Worm (Caenorhabditis elegans) whole organism, young adult: ENCODE measurements around the gene myo-3.

ENCODE experiments used
- F10E7.11 ChIP-seq: sonication (generic microtip); optimal IDR thresholded peaks from 2 replicates; lab custom pipeline; 2017; ENCODE audit warnings: mild to moderate bottlenecking, missing genetic modification characterization, moderate library complexity, missing compliant biosample characterization
- F22D6.2 ChIP-seq: sonication (generic microtip); optimal IDR thresholded peaks from 2 replicates; lab custom pipeline; 2016; ENCODE audit warnings: mild to moderate bottlenecking, missing genetic modification characterization, missing compliant biosample characterization
- Y67H2A.10 ChIP-seq: fragments of 200-800 bp; sonication (Bioruptor generic); conservative IDR thresholded peaks from 2 replicates; pipeline ENCODE4 v1.3.6; 2022; ENCODE audit warnings: missing genetic modification reagents, missing genetic modification characterization, missing compliant biosample characterization
- ZK185.1 ChIP-seq: sonication (generic microtip); optimal IDR thresholded peaks from 2 replicates; lab custom pipeline; 2016; ENCODE audit warnings: mild to moderate bottlenecking, missing genetic modification characterization, missing compliant biosample characterization; ENCODE audit not compliant: poor library complexity, severe bottlenecking
- akir-1 ChIP-seq: fragments of 200-800 bp; sonication (Bioruptor generic); optimal IDR thresholded peaks from 2 replicates; lab custom pipeline; 2018; ENCODE audit warnings: mild to moderate bottlenecking, missing genetic modification characterization, moderate library complexity, missing compliant biosample characterization
- attf-3 ChIP-seq: fragments of 200-800 bp; sonication (Bioruptor generic); conservative IDR thresholded peaks from 2 replicates; pipeline ENCODE4 v1.3.6; 2022; ENCODE audit warnings: missing genetic modification reagents, missing genetic modification characterization, missing compliant biosample characterization
- attf-5 ChIP-seq: fragments of 200-800 bp; sonication (Bioruptor generic); optimal IDR thresholded peaks from 2 replicates; lab custom pipeline; 2018; ENCODE audit warnings: mild to moderate bottlenecking, missing genetic modification characterization, missing compliant biosample characterization
- cebp-1 ChIP-seq, 2 experiments: fragments of 200-800 bp in 1 of 2; sonication (Bioruptor generic) in 1 of 2; sonication (generic microtip) in 1 of 2; IDR thresholded peaks in 1 of 2; optimal IDR thresholded peaks in 1 of 2; 2 replicates each; pipeline versions ENCODE4 v1.3.6 to Lab custom; 2017 to 2022; ENCODE audit warnings: missing compliant biosample characterization in 2 of 2, missing genetic modification characterization in 2 of 2, mild to moderate bottlenecking in 1 of 2, missing genetic modification reagents in 1 of 2, moderate library complexity in 1 of 2
- ceh-27 ChIP-seq: fragments of 200-800 bp; sonication (Bioruptor generic); optimal IDR thresholded peaks from 2 replicates; lab custom pipeline; 2018; ENCODE audit warnings: mild to moderate bottlenecking, missing genetic modification characterization, moderate library complexity, missing compliant biosample characterization
- ceh-40 ChIP-seq: fragments of 200-800 bp; sonication (Bioruptor generic); IDR thresholded peaks from 2 replicates; pipeline ENCODE4 v1.3.6; 2022; ENCODE audit warnings: missing genetic modification characterization, missing compliant biosample characterization
- ceh-58 ChIP-seq: fragments of 200-800 bp; sonication (Bioruptor generic); IDR thresholded peaks from 2 replicates; pipeline ENCODE4 v1.3.6; 2022; ENCODE audit warnings: missing genetic modification characterization, missing compliant biosample characterization
- die-1 ChIP-seq: sonication (generic microtip); optimal IDR thresholded peaks from 2 replicates; lab custom pipeline; 2016; ENCODE audit warnings: missing genotype, mild to moderate bottlenecking, missing genetic modification characterization, missing compliant biosample characterization
- dox-1 ChIP-seq: fragments of 200-800 bp; sonication (Bioruptor generic); IDR thresholded peaks from 2 replicates; pipeline ENCODE4 v1.3.6; 2022; ENCODE audit warnings: missing genetic modification reagents, missing genetic modification characterization, missing compliant biosample characterization
- efl-1 ChIP-seq: fragments of 150-350 bp; optimal IDR thresholded peaks from 2 replicates; lab custom pipeline; 2014; ENCODE audit warnings: missing biosample characterization, missing genetic modification reagents, missing genetic modification characterization
- egrh-3 ChIP-seq: fragments of 200-800 bp; sonication (Bioruptor generic); IDR thresholded peaks from 2 replicates; pipeline ENCODE4 v1.3.6; 2022; ENCODE audit warnings: missing genetic modification reagents, missing genetic modification characterization, missing compliant biosample characterization
- fkh-3 ChIP-seq: sonication (generic microtip); optimal IDR thresholded peaks from 2 replicates; lab custom pipeline; 2016; ENCODE audit warnings: mild to moderate bottlenecking, missing genetic modification characterization, missing compliant biosample characterization
- hmg-20 ChIP-seq: fragments of 200-800 bp; sonication (Bioruptor generic); IDR thresholded peaks from 2 replicates; pipeline ENCODE4 v1.3.6; 2022; ENCODE audit warnings: missing genetic modification reagents, missing genetic modification characterization, missing compliant biosample characterization
- hrde-1 ChIP-seq: sonication (generic microtip); optimal IDR thresholded peaks from 2 replicates; lab custom pipeline; 2016; ENCODE audit warnings: missing genetic modification characterization, mild to moderate bottlenecking, missing compliant biosample characterization, moderate library complexity, missing genotype, missing genetic modification reagents, borderline replicate concordance
- hsf-1 ChIP-seq: fragments of 200-800 bp; sonication (Bioruptor generic); IDR thresholded peaks from 2 replicates; pipeline ENCODE4 v1.3.6; 2022; ENCODE audit warnings: missing genetic modification reagents, missing genetic modification characterization, missing compliant biosample characterization
- let-607 ChIP-seq, 2 experiments: fragments of 200-800 bp in 1 of 2; sonication (Bioruptor generic) in 1 of 2; sonication (generic microtip) in 1 of 2; optimal IDR thresholded peaks; 2 replicates each; lab custom pipeline; 2016 to 2018; ENCODE audit warnings: mild to moderate bottlenecking in 2 of 2, missing compliant biosample characterization in 2 of 2, missing genetic modification characterization in 2 of 2, moderate library complexity in 2 of 2, missing genotype in 1 of 2
- lin-26 ChIP-seq: fragments of 200-800 bp; sonication (Bioruptor generic); IDR thresholded peaks from 2 replicates; pipeline ENCODE4 v1.3.6; 2022; ENCODE audit warnings: missing genetic modification reagents, missing genetic modification characterization, missing compliant biosample characterization
- nfya-2 ChIP-seq: fragments of 200-800 bp; sonication (Bioruptor generic); IDR thresholded peaks from 2 replicates; pipeline ENCODE4 v1.3.6; 2022; ENCODE audit warnings: missing genetic modification reagents, missing genetic modification characterization, missing compliant biosample characterization
- nhr-179 ChIP-seq: sonication (generic microtip); optimal IDR thresholded peaks from 2 replicates; lab custom pipeline; 2016; ENCODE audit warnings: mild to moderate bottlenecking, missing genetic modification characterization, missing compliant biosample characterization
- nhr-27 ChIP-seq: fragments of 200-800 bp; sonication (Bioruptor generic); optimal IDR thresholded peaks from 2 replicates; lab custom pipeline; 2018; ENCODE audit warnings: mild to moderate bottlenecking, missing genetic modification characterization, moderate library complexity, missing compliant biosample characterization
- nhr-80 ChIP-seq: sonication (generic microtip); optimal IDR thresholded peaks from 2 replicates; lab custom pipeline; 2016; ENCODE audit warnings: missing genetic modification characterization, missing compliant biosample characterization
- nhr-90 ChIP-seq: sonication (generic microtip); optimal IDR thresholded peaks from 2 replicates; lab custom pipeline; 2016; ENCODE audit warnings: missing genotype, mild to moderate bottlenecking, missing genetic modification characterization, missing compliant biosample characterization
- pbrm-1 ChIP-seq: fragments of 200-800 bp; sonication (Bioruptor generic); IDR thresholded peaks from 2 replicates; pipeline ENCODE4 v1.3.6; 2022; ENCODE audit warnings: missing genetic modification reagents, missing genetic modification characterization, missing compliant biosample characterization
- pha-4 ChIP-seq: fragments of 150-350 bp; sonication (generic microtip); optimal IDR thresholded peaks from 2 replicates; lab custom pipeline; 2014; ENCODE audit warnings: missing biosample characterization, missing genetic modification reagents, missing genetic modification characterization
- rcor-1 ChIP-seq: fragments of 200-800 bp; sonication (Bioruptor generic); IDR thresholded peaks from 2 replicates; pipeline ENCODE4 v1.3.6; 2022; ENCODE audit warnings: missing genetic modification reagents, missing genetic modification characterization, missing compliant biosample characterization
- sea-2 ChIP-seq: fragments of 200-800 bp; sonication (Bioruptor generic); IDR thresholded peaks from 2 replicates; pipeline ENCODE4 v1.3.6; 2022; ENCODE audit warnings: missing genetic modification characterization, missing compliant biosample characterization
- snpc-1.1 ChIP-seq: sonication (generic microtip); optimal IDR thresholded peaks from 2 replicates; lab custom pipeline; 2017; ENCODE audit warnings: missing genetic modification characterization, mild to moderate bottlenecking, missing compliant biosample characterization, antibody characterized with exemption, moderate library complexity, missing genotype, missing genetic modification reagents; ENCODE audit not compliant: insufficient read depth
- snpc-4 ChIP-seq, 5 experiments: fragments of 150-350 bp in 1 of 5; sonication (generic microtip) in 4 of 5; optimal IDR thresholded peaks; 2 replicates each; lab custom pipeline; 2014 to 2018; ENCODE audit warnings: missing genetic modification characterization in 5 of 5, missing biosample characterization in 3 of 5, antibody characterized with exemption in 2 of 5, mild to moderate bottlenecking in 2 of 5, missing compliant biosample characterization in 2 of 5, missing genotype in 2 of 5, moderate library complexity in 2 of 5, missing genetic modification reagents in 1 of 5
- sptf-2 ChIP-seq: fragments of 200-800 bp; sonication (Bioruptor generic); optimal IDR thresholded peaks from 2 replicates; lab custom pipeline; 2018; ENCODE audit warnings: mild to moderate bottlenecking, missing genetic modification characterization, missing compliant biosample characterization
- tlf-1 ChIP-seq: fragments of 200-800 bp; sonication (Bioruptor generic); optimal IDR thresholded peaks from 2 replicates; lab custom pipeline; 2018; ENCODE audit warnings: mild to moderate bottlenecking, missing genetic modification characterization, missing compliant biosample characterization
- unc-62 ChIP-seq: fragments of 150-350 bp; optimal IDR thresholded peaks from 2 replicates; lab custom pipeline; 2014; ENCODE audit warnings: missing biosample characterization, missing genetic modification reagents, missing genetic modification characterization
- ztf-26 ChIP-seq: sonication (generic microtip); optimal IDR thresholded peaks from 2 replicates; lab custom pipeline; 2017; ENCODE audit warnings: missing genetic modification characterization, missing compliant biosample characterization
- ztf-28 ChIP-seq: fragments of 200-800 bp; sonication (Bioruptor generic); IDR thresholded peaks from 2 replicates; pipeline ENCODE4 v1.3.6; 2022; ENCODE audit warnings: missing genetic modification reagents, missing genetic modification characterization, missing compliant biosample characterization

Gene myo-3

ce11 chrV:12251041-12251440 lies 16.9 kb upstream of the myo-3 start, which contains the start of gene T04H1.5:
T04H1.5 (plus strand) TSS chrV:12251341.
- no peak for TF ChIP-seq Y67H2A.10 (GFP tag; lab: Robert Waterston, UW)
- TF ChIP-seq F10E7.11 = no peak
- no peak for TF ChIP-seq snpc-4 (GFP tag; optimal IDR thresholded peaks at IDR 0.05; lab: Kevin White, UChicago)
- no peak for TF ChIP-seq snpc-4 (tag; optimal IDR thresholded peaks at IDR 0.05; lab: Kevin White, UChicago)
- TF ChIP-seq akir-1 = no peak
- no peak for TF ChIP-seq snpc-1.1 (tag; lab: Kevin White, UChicago)
- no peak for TF ChIP-seq dox-1 (GFP tag; lab: Robert Waterston, UW)
- no peak for TF ChIP-seq pbrm-1 (GFP tag; lab: Robert Waterston, UW)
- TF ChIP-seq efl-1 (GFP tag; lab: Kevin White, UChicago) = no peak

- TF ChIP-seq lin-26 (GFP tag; lab: Robert Waterston, UW) = no peak
- peak; percentile 77; the same call in 1 of the 2 replicates for TF ChIP-seq cebp-1 (GFP tag; IDR thresholded peaks at IDR 0.05; lab: Robert Waterston, UW)
- peak; percentile 94 for TF ChIP-seq cebp-1 (tag; optimal IDR thresholded peaks at IDR 0.05; lab: Kevin White, UChicago)
- TF ChIP-seq attf-3 (GFP tag; lab: Robert Waterston, UW) = peak; percentile 90
- TF ChIP-seq die-1 (tag; lab: Kevin White, UChicago) = no peak
These were observed 11.8 kb upstream of the myo-3 start for ce11 chrV:12245777-12246452.

ce11 chrV:12244980-12245742 lies 11.0 kb upstream of the myo-3 start, which contains the start of the genes T04H1.13, slfl-5 and rad-50:
T04H1.13 (minus strand) TSS chrV:12245030.
slfl-5 (minus strand) TSS chrV:12245044.
rad-50 (plus strand) TSS chrV:12245646.
- TF ChIP-seq attf-5 (GFP tag; lab: Kevin White, UChicago) = no peak
- TF ChIP-seq nhr-80 = peak; percentile 76
- no peak for TF ChIP-seq cebp-1 (GFP tag; IDR thresholded peaks at IDR 0.05; lab: Robert Waterston, UW)
- TF ChIP-seq cebp-1 (tag; optimal IDR thresholded peaks at IDR 0.05; lab: Kevin White, UChicago) = no peak
- no peak for TF ChIP-seq unc-62 (GFP tag; lab: Kevin White, UChicago)
- peak; percentile 31 for TF ChIP-seq ceh-27 (GFP tag; lab: Kevin White, UChicago)
- TF ChIP-seq let-607 (tag; optimal IDR thresholded peaks at IDR 0.05; lab: Kevin White, UChicago) = peak; percentile 82 to 92
- TF ChIP-seq nhr-90 = no peak

- TF ChIP-seq F10E7.11 (no peak), ceh-40 (GFP tag; lab: Robert Waterston, UW) (no peak), tlf-1 (GFP tag; lab: Kevin White, UChicago) (no peak), ztf-28 (GFP tag; lab: Robert Waterston, UW) (no peak)
- TF ChIP-seq, all 124 proteins: peak for 0
These were observed 7.0 kb upstream of the myo-3 start, which contains the start of gene ttr-22 for ce11 chrV:12241126-12241525. ttr-22 (plus strand) TSS chrV:12241426.

- TF ChIP-seq sea-2 (GFP tag; lab: Robert Waterston, UW) (no peak), nhr-179 (tag; lab: Kevin White, UChicago) (no peak), hsf-1 (GFP tag; lab: Robert Waterston, UW) (no peak), ceh-40 (GFP tag; lab: Robert Waterston, UW) (no peak), nhr-27 (tag; lab: Kevin White, UChicago) (no peak), nfya-2 (GFP tag; lab: Robert Waterston, UW) (no peak), egrh-3 (GFP tag; lab: Robert Waterston, UW) (no peak), F22D6.2 (no peak), ZK185.1 (tag; lab: Kevin White, UChicago) (no peak), rcor-1 (no peak), hmg-20 (GFP tag; lab: Robert Waterston, UW) (no peak), pha-4 (tag; lab: Kevin White, UChicago) (no peak), sptf-2 (GFP tag; lab: Kevin White, UChicago) (no peak), ceh-58 (GFP tag; lab: Robert Waterston, UW) (no peak), hrde-1 (tag; lab: Kevin White, UChicago) (no peak), ztf-26 (tag; lab: Kevin White, UChicago) (no peak), fkh-3 (tag; lab: Kevin White, UChicago) (no peak)
These were observed 1.4 kb upstream of the myo-3 start for ce11 chrV:12235502-12235901.
